Worm (Caenorhabditis elegans): Measurements from ENCODE around the gene Y81B9A.2.
"Not testable (repeated sequence)": the region's sequence is repeated elsewhere in the genome, so short reads cannot be mapped to it uniquely, and the experiment has no call there.

Y81B9A.2 gene

ce11 chrX:9194081-9194480 lies 10.1 kb downstream of the Y81B9A.2 start:
- no peak for TF ChIP-seq ceh-19 (GFP tag; optimal IDR thresholded peaks at IDR 0.05)
- no peak for TF ChIP-seq unc-42 (tag; optimal IDR thresholded peaks at IDR 0.05)
- no peak for TF ChIP-seq hlh-15 (tag; optimal IDR thresholded peaks at IDR 0.05)
- no peak for TF ChIP-seq ceh-48 (tag; optimal IDR thresholded peaks at IDR 0.05)
- no peak for TF ChIP-seq ceh-22 (tag; optimal IDR thresholded peaks at IDR 0.05)
- TF ChIP-seq hlh-13 (GFP tag; optimal IDR thresholded peaks at IDR 0.05) = no peak
- no peak for TF ChIP-seq elt-2 (tag; optimal IDR thresholded peaks at IDR 0.05)
- no peak for TF ChIP-seq unc-3 (GFP tag; conservative IDR thresholded peaks at IDR 0.05)
- TF ChIP-seq unc-3 (tag; optimal IDR thresholded peaks at IDR 0.05) = no peak
- no peak for TF ChIP-seq pros-1 (tag; optimal IDR thresholded peaks at IDR 0.05)
- TF ChIP-seq sox-2 (GFP tag; IDR thresholded peaks at IDR 0.05) = no peak
- TF ChIP-seq tbx-2 (tag; optimal IDR thresholded peaks at IDR 0.05) = no peak
- no peak for TF ChIP-seq odd-2 (tag; optimal IDR thresholded peaks at IDR 0.05)
- TF ChIP-seq ceh-34 (tag; optimal IDR thresholded peaks at IDR 0.05) = no peak
- TF ChIP-seq ceh-2 (tag; optimal IDR thresholded peaks at IDR 0.05) = no peak
- TF ChIP-seq K02D7.2 (tag; optimal IDR thresholded peaks at IDR 0.05) = no peak
- no peak for TF ChIP-seq dve-1 (tag; optimal IDR thresholded peaks at IDR 0.05)
- no peak for TF ChIP-seq zip-5 (tag; optimal IDR thresholded peaks at IDR 0.05)
- TF ChIP-seq fkh-10 (GFP tag; optimal IDR thresholded peaks at IDR 0.05) = no peak
- no peak for TF ChIP-seq C08G9.2 (tag; optimal IDR thresholded peaks at IDR 0.05)

DNA sequence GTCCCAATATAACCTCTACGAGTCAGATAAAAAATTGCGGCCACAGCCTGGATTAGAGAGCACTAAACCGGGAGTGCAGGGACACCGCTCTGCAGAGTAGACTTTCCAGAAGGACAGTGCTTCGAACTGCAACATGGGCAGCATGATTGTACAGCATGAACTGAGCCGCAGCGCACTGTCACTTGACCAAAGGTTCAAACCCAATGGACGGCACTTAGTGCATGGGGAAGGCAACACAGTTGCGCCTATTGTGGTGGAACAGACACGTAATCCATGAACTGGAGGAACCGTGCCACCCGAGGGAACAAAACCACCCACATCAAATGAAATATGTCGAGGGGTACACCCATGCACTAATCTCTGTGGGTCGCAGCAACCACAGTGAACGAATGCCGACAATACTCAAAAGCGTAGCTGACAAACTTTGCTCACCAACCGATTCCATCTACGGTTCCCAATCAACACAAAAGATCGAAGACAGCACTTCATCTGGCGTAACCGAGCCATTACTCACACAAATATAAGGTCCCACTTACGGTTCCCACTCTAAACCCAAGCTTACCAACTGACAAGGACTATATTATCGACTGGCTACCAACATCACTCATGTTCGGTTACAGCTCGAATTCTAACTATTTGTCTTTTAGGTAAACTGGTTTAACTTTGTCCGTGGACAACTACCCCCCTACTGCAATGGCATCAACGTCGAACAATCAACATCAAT lies 11.6 kb downstream of the Y81B9A.2 start:
- TF ChIP-seq hlh-8 (tag; optimal IDR thresholded peaks at IDR 0.05) (no peak), dmd-4 (tag; optimal IDR thresholded peaks at IDR 0.05; ENCODE audit: borderline replicate concordance) (no peak), nfya-1 (tag; optimal IDR thresholded peaks at IDR 0.05) (no peak), Y22D7AL.16 (tag; optimal IDR thresholded peaks at IDR 0.05) (no peak), T23F11.4 (GFP tag; optimal IDR thresholded peaks at IDR 0.05) (no peak), ceh-45 (GFP tag; IDR thresholded peaks at IDR 0.05) (no peak), tbx-2 (tag; optimal IDR thresholded peaks at IDR 0.05) (no peak), pat-9 (tag; optimal IDR thresholded peaks at IDR 0.05) (no peak), pha-2 (tag; optimal IDR thresholded peaks at IDR 0.05) (no peak), pqm-1 (tag; optimal IDR thresholded peaks at IDR 0.05) (no peak), dve-1 (tag; optimal IDR thresholded peaks at IDR 0.05) (no peak)

ce11 chrX:9203468-9203867 lies 19.5 kb downstream of the Y81B9A.2 start, which contains the start of gene crb-3:
Gene crb-3 (plus strand): TSS chrX:9203768.
- not testable (repeated sequence) for TF ChIP-seq lim-6, dve-1, ahr-1 (tag; optimal IDR thresholded peaks at IDR 0.05)

DNA sequence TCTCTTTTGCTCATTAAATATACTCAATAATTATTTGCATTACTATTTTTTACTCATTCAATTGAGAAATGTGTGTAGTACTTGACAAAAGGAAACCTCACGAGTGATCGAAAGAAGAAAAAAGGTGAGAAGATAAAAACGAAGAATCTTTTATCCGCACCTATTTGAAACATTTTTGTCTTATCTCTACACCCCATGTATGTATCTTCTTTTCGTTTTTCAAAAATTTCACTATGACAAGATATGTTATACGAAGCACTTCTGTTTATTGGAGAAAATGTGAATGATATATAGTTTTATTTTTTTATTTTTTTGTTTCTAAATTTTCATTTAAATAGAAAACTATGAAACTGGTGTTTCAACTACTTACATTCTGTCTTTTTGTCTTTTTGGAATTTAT lies 21.1 kb downstream of the Y81B9A.2 start:
- no peak for TF ChIP-seq hlh-13 (GFP tag; optimal IDR thresholded peaks at IDR 0.05)
- TF ChIP-seq ceh-2 (tag; optimal IDR thresholded peaks at IDR 0.05) = no peak
- no peak for TF ChIP-seq pros-1 (tag; optimal IDR thresholded peaks at IDR 0.05)
- TF ChIP-seq che-1 (tag; optimal IDR thresholded peaks at IDR 0.05) = no peak
- no peak for TF ChIP-seq ceh-14 (tag; optimal IDR thresholded peaks at IDR 0.05)
- no peak for TF ChIP-seq ama-1 (optimal IDR thresholded peaks at IDR 0.05)
- no peak for TF ChIP-seq ceh-9 (tag; optimal IDR thresholded peaks at IDR 0.05)
- no peak for TF ChIP-seq gmeb-2 (tag; optimal IDR thresholded peaks at IDR 0.05)
- TF ChIP-seq ets-4 (tag; optimal IDR thresholded peaks at IDR 0.05) = no peak
- no peak for TF ChIP-seq T23F11.4 (GFP tag; optimal IDR thresholded peaks at IDR 0.05)
- TF ChIP-seq ceh-30 (tag; optimal IDR thresholded peaks at IDR 0.05) = no peak
- no peak for TF ChIP-seq sox-2 (GFP tag; IDR thresholded peaks at IDR 0.05)
- no peak for TF ChIP-seq unc-42 (tag; optimal IDR thresholded peaks at IDR 0.05)
- no peak for TF ChIP-seq pax-1 (tag; optimal IDR thresholded peaks at IDR 0.05)
- TF ChIP-seq tbx-2 (tag; optimal IDR thresholded peaks at IDR 0.05) = no peak
- TF ChIP-seq dve-1 (tag; optimal IDR thresholded peaks at IDR 0.05) = no peak
- no peak for TF ChIP-seq ceh-22 (tag; optimal IDR thresholded peaks at IDR 0.05)
- no peak for TF ChIP-seq ceh-31 (tag; optimal IDR thresholded peaks at IDR 0.05)
- TF ChIP-seq K02D7.2 (tag; optimal IDR thresholded peaks at IDR 0.05) = no peak
